Worm (Caenorhabditis elegans) whole organism, L3 larva: ENCODE data around the gene R06F6.14.

ENCODE experiments used
- R02D3.7 ChIP-seq: fragments of 150-350 bp; optimal IDR thresholded peaks from 2 replicates; lab custom pipeline; 2014; ENCODE audit warnings: missing biosample characterization, missing genetic modification characterization
- ama-1 ChIP-seq: fragments of 150-350 bp; optimal IDR thresholded peaks from 2 replicates; lab custom pipeline; 2018
- ceh-16 ChIP-seq: sonication (generic microtip); optimal IDR thresholded peaks from 2 replicates; lab custom pipeline; 2017; ENCODE audit warnings: missing biosample characterization, missing genetic modification characterization
- ceh-82 ChIP-seq: fragments of 150-350 bp; optimal IDR thresholded peaks from 2 replicates; lab custom pipeline; 2014; ENCODE audit warnings: missing biosample characterization, missing genetic modification characterization
- nhr-11 ChIP-seq: fragments of 150-350 bp; optimal IDR thresholded peaks from 2 replicates; lab custom pipeline; 2014; ENCODE audit warnings: missing biosample characterization, missing genetic modification characterization
- nhr-237 ChIP-seq: fragments of 150-350 bp; optimal IDR thresholded peaks from 2 replicates; lab custom pipeline; 2014; ENCODE audit warnings: missing biosample characterization, missing genetic modification characterization
- nhr-76 ChIP-seq: fragments of 150-350 bp; sonication (generic microtip); optimal IDR thresholded peaks from 5 replicates; lab custom pipeline; 2014; ENCODE audit warnings: missing biosample characterization, missing genetic modification characterization
- pha-4 ChIP-seq: fragments of 150-350 bp; optimal IDR thresholded peaks from 2 replicates; lab custom pipeline; 2014; ENCODE audit warnings: missing biosample characterization, missing genetic modification reagents, missing genetic modification characterization
- pqm-1 ChIP-seq: fragments of 150-350 bp; optimal IDR thresholded peaks from 2 replicates; lab custom pipeline; 2017; ENCODE audit warnings: missing biosample characterization, missing genetic modification characterization, inconsistent platforms
- skn-1 ChIP-seq: fragments of 150-350 bp; optimal IDR thresholded peaks from 2 replicates; lab custom pipeline; 2014; ENCODE audit warnings: missing biosample characterization, missing genetic modification characterization
- ztf-11 ChIP-seq: fragments of 150-350 bp; optimal IDR thresholded peaks from 2 replicates; lab custom pipeline; 2014; ENCODE audit warnings: missing biosample characterization, missing genetic modification characterization
- ztf-4 ChIP-seq: fragments of 150-350 bp; optimal IDR thresholded peaks from 2 replicates; lab custom pipeline; 2014; ENCODE audit warnings: missing biosample characterization, missing genetic modification characterization

- TF ChIP-seq ceh-82 (tag; lab: Kevin White, UChicago) (no peak), nhr-76 (tag; lab: Kevin White, UChicago) (no peak), nhr-237 (tag; lab: Kevin White, UChicago) (no peak), nhr-11 (tag; lab: Kevin White, UChicago) (no peak), pha-4 (tag; lab: Kevin White, UChicago) (no peak), skn-1 (no peak), ama-1 (lab: Kevin White, UChicago) (no peak), pqm-1 (tag; lab: Kevin White, UChicago) (no peak), R02D3.7 (tag; lab: Kevin White, UChicago) (no peak), ceh-16 (tag; lab: Kevin White, UChicago) (no peak), ztf-11 (no peak), ztf-4 (tag; lab: Kevin White, UChicago) (no peak)
These were observed 3.7 kb upstream of the R06F6.14 start, which contains the start of gene ceh-62 for ce11 chrII:10805437-10805836.
